Fruit fly (Drosophila melanogaster) whole organism, embryonic: ENCODE data around the gene Fam92.

ENCODE experiments used
- Aef1 ChIP-seq: fragments of 200-800 bp; sonication (Bioruptor generic); IDR thresholded peaks from 3 replicates; pipeline ENCODE4 v1.3.6; 2022; ENCODE audit warnings: missing biosample characterization, missing genetic modification characterization
- Asciz ChIP-seq: fragments of 200-800 bp; sonication (Bioruptor generic); optimal IDR thresholded peaks from 2 replicates; lab custom pipeline; 2017; ENCODE audit warnings: missing biosample characterization, mild to moderate bottlenecking, missing genetic modification characterization, missing genetic modification reagents
- Atf-2 ChIP-seq: fragments of 200-800 bp; sonication (Bioruptor generic); optimal IDR thresholded peaks from 2 replicates; lab custom pipeline; 2016; ENCODE audit warnings: missing biosample characterization, missing genetic modification characterization
- CG11247 ChIP-seq: fragments of 200-800 bp; sonication (Bioruptor generic); IDR thresholded peaks from 2 replicates; pipeline ENCODE4 v1.3.6; 2022; ENCODE audit warnings: missing biosample characterization, missing genetic modification characterization
- CG12219 ChIP-seq: fragments of 200-800 bp; sonication (Bioruptor generic); optimal IDR thresholded peaks from 3 replicates; lab custom pipeline; 2018; ENCODE audit warnings: missing biosample characterization, mild to moderate bottlenecking, missing genetic modification characterization
- CG14050 ChIP-seq: fragments of 200-800 bp; sonication (Bioruptor generic); IDR thresholded peaks from 3 replicates; pipeline ENCODE4 v1.3.6; 2022; ENCODE audit warnings: missing biosample characterization, missing genetic modification characterization
- CG1529 ChIP-seq: fragments of 200-800 bp; sonication (Bioruptor generic); optimal IDR thresholded peaks from 3 replicates; lab custom pipeline; 2018; ENCODE audit warnings: missing biosample characterization, missing genetic modification characterization
- CG1647 ChIP-seq: fragments of 200-800 bp; sonication (Bioruptor generic); optimal IDR thresholded peaks from 3 replicates; lab custom pipeline; 2016; ENCODE audit warnings: missing biosample characterization, missing genetic modification characterization
- CG17568 ChIP-seq: fragments of 200-800 bp; sonication (Bioruptor generic); optimal IDR thresholded peaks from 2 replicates; lab custom pipeline; 2018; ENCODE audit warnings: missing biosample characterization, mild to moderate bottlenecking, missing genetic modification characterization, moderate library complexity
- CG18262 ChIP-seq: fragments of 200-800 bp; optimal IDR thresholded peaks from 3 replicates; lab custom pipeline; 2019; ENCODE audit warnings: missing biosample characterization, mild to moderate bottlenecking, missing genetic modification characterization, moderate library complexity
- CG2875 ChIP-seq: fragments of 200-800 bp; sonication (Bioruptor generic); optimal IDR thresholded peaks from 2 replicates; lab custom pipeline; 2017; ENCODE audit warnings: missing biosample characterization, mild to moderate bottlenecking, missing genetic modification characterization, missing genetic modification reagents
- CG31388 ChIP-seq: fragments of 200-800 bp; sonication (Bioruptor generic); optimal IDR thresholded peaks from 2 replicates; lab custom pipeline; 2016; ENCODE audit warnings: missing biosample characterization, missing genetic modification characterization
- CG34422 ChIP-seq: fragments of 200-800 bp; sonication (Bioruptor generic); IDR thresholded peaks from 3 replicates; pipeline ENCODE4 v1.3.6; 2022; ENCODE audit warnings: missing biosample characterization, missing genetic modification characterization
- CG4424 ChIP-seq: fragments of 200-800 bp; sonication (Bioruptor generic); optimal IDR thresholded peaks from 3 replicates; lab custom pipeline; 2016; ENCODE audit warnings: missing biosample characterization, missing genetic modification characterization
- CG7963 ChIP-seq: fragments of 200-800 bp; sonication (Bioruptor generic); IDR thresholded peaks from 3 replicates; pipeline ENCODE4 v1.3.6; 2022; ENCODE audit warnings: missing biosample characterization, missing genetic modification characterization; ENCODE audit not compliant: partially characterized antibody
- CG8281 ChIP-seq: fragments of 200-800 bp; sonication (Bioruptor generic); optimal IDR thresholded peaks from 2 replicates; lab custom pipeline; 2018; ENCODE audit warnings: missing biosample characterization, mild to moderate bottlenecking, missing genetic modification characterization, moderate library complexity
- CG8944 ChIP-seq: fragments of 200-800 bp; sonication (Bioruptor generic); optimal IDR thresholded peaks from 3 replicates; lab custom pipeline; 2016; ENCODE audit warnings: missing biosample characterization, missing genetic modification characterization
- CG9609 ChIP-seq: fragments of 200-800 bp; sonication (Bioruptor generic); optimal IDR thresholded peaks from 3 replicates; lab custom pipeline; 2016; ENCODE audit warnings: missing biosample characterization, missing genetic modification characterization
- CG9932 ChIP-seq: fragments of 200-800 bp; sonication (Bioruptor generic); IDR thresholded peaks from 2 replicates; pipeline ENCODE4 v1.3.6; 2022; ENCODE audit warnings: missing biosample characterization, missing genetic modification characterization
- Drgx ChIP-seq: fragments of 200-800 bp; sonication (Bioruptor generic); IDR thresholded peaks from 2 replicates; pipeline ENCODE4 v1.3.6; 2022; ENCODE audit warnings: missing biosample characterization, missing genetic modification characterization
- HLH54F ChIP-seq: fragments of 200-800 bp; sonication (Bioruptor generic); optimal IDR thresholded peaks from 3 replicates; lab custom pipeline; 2016; ENCODE audit warnings: missing biosample characterization, missing genetic modification characterization
- Hand ChIP-seq: fragments of 200-800 bp; sonication (Bioruptor generic); optimal IDR thresholded peaks from 2 replicates; lab custom pipeline; 2017; ENCODE audit warnings: mild to moderate bottlenecking, missing biosample characterization, missing genetic modification reagents, missing genetic modification characterization
- Hmr ChIP-seq: fragments of 200-800 bp; sonication (Bioruptor generic); optimal IDR thresholded peaks from 3 replicates; lab custom pipeline; 2017; ENCODE audit warnings: mild to moderate bottlenecking, missing biosample characterization, missing genetic modification reagents, missing genetic modification characterization
- Hr51 ChIP-seq, 2 experiments: fragments of 200-800 bp; sonication (Bioruptor generic); optimal IDR thresholded peaks; 2 replicates in 1 of 2; 3 replicates in 1 of 2; lab custom pipeline; 2016 to 2018; ENCODE audit warnings: missing biosample characterization in 2 of 2, missing genetic modification characterization in 2 of 2, mild to moderate bottlenecking in 1 of 2, moderate library complexity in 1 of 2
- Kr ChIP-seq: fragments of 200-800 bp; sonication (Bioruptor generic); optimal IDR thresholded peaks from 2 replicates; lab custom pipeline; 2017; ENCODE audit warnings: missing biosample characterization, mild to moderate bottlenecking, missing genetic modification characterization
- MBD-R2 ChIP-seq: fragments of 200-800 bp; sonication (Bioruptor generic); IDR thresholded peaks from 2 replicates; pipeline ENCODE4 v1.3.6; 2022; ENCODE audit warnings: missing biosample characterization, missing genetic modification characterization
- Mad ChIP-seq: fragments of 200-800 bp; sonication (Bioruptor generic); optimal IDR thresholded peaks from 2 replicates; lab custom pipeline; 2016; ENCODE audit warnings: missing biosample characterization, missing genetic modification characterization
- Meics ChIP-seq: fragments of 200-800 bp; sonication (Bioruptor generic); optimal IDR thresholded peaks from 2 replicates; lab custom pipeline; 2017; ENCODE audit warnings: missing biosample characterization, mild to moderate bottlenecking, missing genetic modification characterization
- NfI ChIP-seq: fragments of 200-800 bp; sonication (Bioruptor generic); optimal IDR thresholded peaks from 3 replicates; lab custom pipeline; 2018; ENCODE audit warnings: missing biosample characterization, mild to moderate bottlenecking, missing genetic modification characterization, moderate library complexity
- Oli ChIP-seq: fragments of 200-800 bp; sonication (Bioruptor generic); optimal IDR thresholded peaks from 2 replicates; lab custom pipeline; 2018; ENCODE audit warnings: missing biosample characterization, mild to moderate bottlenecking, missing genetic modification characterization, moderate library complexity
- Opbp ChIP-seq: fragments of 200-800 bp; sonication (Bioruptor generic); IDR thresholded peaks from 3 replicates; pipeline ENCODE4 v1.3.6; 2022; ENCODE audit warnings: missing biosample characterization, missing genetic modification characterization; ENCODE audit not compliant: partially characterized antibody
- ase ChIP-seq: fragments of 200-800 bp; sonication (Bioruptor generic); IDR thresholded peaks from 3 replicates; pipeline ENCODE4 v1.3.6; 2022; ENCODE audit warnings: missing biosample characterization, missing genetic modification characterization
- bowl ChIP-seq: fragments of 200-800 bp; sonication (Bioruptor generic); IDR thresholded peaks from 2 replicates; pipeline ENCODE4 v1.3.6; 2022; ENCODE audit warnings: missing biosample characterization, missing genetic modification characterization
- caup ChIP-seq: fragments of 200-800 bp; sonication (Bioruptor generic); optimal IDR thresholded peaks from 3 replicates; lab custom pipeline; 2017; ENCODE audit warnings: missing biosample characterization, mild to moderate bottlenecking, missing genetic modification characterization, moderate library complexity; ENCODE audit not compliant: severe bottlenecking
- cg ChIP-seq: fragments of 200-800 bp; sonication (Bioruptor generic); optimal IDR thresholded peaks from 3 replicates; lab custom pipeline; 2019; ENCODE audit warnings: missing biosample characterization, mild to moderate bottlenecking, missing genetic modification characterization, moderate library complexity
- chif ChIP-seq, 2 experiments: fragments of 200-800 bp; sonication (Bioruptor generic); optimal IDR thresholded peaks; 3 replicates each; lab custom pipeline; 2016; ENCODE audit warnings: missing biosample characterization in 2 of 2, missing genetic modification characterization in 2 of 2
- chm ChIP-seq: fragments of 200-800 bp; sonication (Bioruptor generic); IDR thresholded peaks from 2 replicates; pipeline ENCODE4 v1.3.6; 2022; ENCODE audit warnings: missing biosample characterization, missing genetic modification characterization
- chn ChIP-seq: fragments of 200-800 bp; sonication (Bioruptor generic); optimal IDR thresholded peaks from 2 replicates; lab custom pipeline; 2016; ENCODE audit warnings: missing biosample characterization, missing genetic modification characterization
- gro ChIP-seq: fragments of 200-800 bp; sonication (Bioruptor generic); optimal IDR thresholded peaks from 2 replicates; lab custom pipeline; 2016; ENCODE audit warnings: missing biosample characterization, missing genetic modification characterization
- h ChIP-seq: fragments of >200 bp; optimal IDR thresholded peaks from 2 replicates; lab custom pipeline; 2017
- lilli ChIP-seq: fragments of 200-800 bp; sonication (Bioruptor generic); optimal IDR thresholded peaks from 3 replicates; lab custom pipeline; 2016; ENCODE audit warnings: missing biosample characterization, missing genetic modification characterization
- lmd ChIP-seq: fragments of 200-800 bp; sonication (Bioruptor generic); IDR thresholded peaks from 2 replicates; pipeline ENCODE4 v1.3.6; 2022; ENCODE audit warnings: missing biosample characterization, missing genetic modification characterization
- mld ChIP-seq: fragments of 200-800 bp; sonication (Bioruptor generic); IDR thresholded peaks from 3 replicates; pipeline ENCODE4 v1.3.6; 2022; ENCODE audit warnings: missing biosample characterization, missing genetic modification characterization; ENCODE audit not compliant: partially characterized antibody
- nerfin-1 ChIP-seq: fragments of 200-800 bp; sonication (Bioruptor generic); optimal IDR thresholded peaks from 3 replicates; lab custom pipeline; 2019; ENCODE audit warnings: missing biosample characterization, mild to moderate bottlenecking, missing genetic modification characterization, moderate library complexity
- pros ChIP-seq: fragments of 200-800 bp; sonication (Bioruptor generic); optimal IDR thresholded peaks from 3 replicates; lab custom pipeline; 2019; ENCODE audit warnings: missing biosample characterization, mild to moderate bottlenecking, missing genetic modification characterization, moderate library complexity
- so ChIP-seq: fragments of 200-800 bp; sonication (Bioruptor generic); IDR thresholded peaks from 3 replicates; pipeline ENCODE4 v1.3.6; 2022; ENCODE audit warnings: missing biosample characterization, missing genetic modification characterization
- sug ChIP-seq: fragments of 200-800 bp; optimal IDR thresholded peaks from 2 replicates; lab custom pipeline; 2019; ENCODE audit warnings: missing biosample characterization, mild to moderate bottlenecking, missing genetic modification characterization, moderate library complexity
- tio ChIP-seq: fragments of 200-800 bp; sonication (Bioruptor generic); optimal IDR thresholded peaks from 2 replicates; lab custom pipeline; 2017; ENCODE audit warnings: missing biosample characterization, missing genetic modification characterization, inconsistent platforms
- tll ChIP-seq, 2 experiments: fragments of 200-800 bp in 1 of 2; fragments of >200 bp in 1 of 2; sonication (Bioruptor generic) in 1 of 2; optimal IDR thresholded peaks; 2 replicates each; lab custom pipeline; 2017 to 2019; ENCODE audit warnings: missing biosample characterization in 2 of 2, missing genetic modification characterization in 2 of 2, mild to moderate bottlenecking in 1 of 2, moderate library complexity in 1 of 2
- tup ChIP-seq: fragments of 200-800 bp; sonication (Bioruptor generic); optimal IDR thresholded peaks from 2 replicates; lab custom pipeline; 2016; ENCODE audit warnings: missing biosample characterization, mild to moderate bottlenecking, missing genetic modification characterization, moderate library complexity
- usp ChIP-seq: fragments of >200 bp; optimal IDR thresholded peaks from 2 replicates; lab custom pipeline; 2017; ENCODE audit warnings: missing biosample characterization, missing genetic modification characterization

Fam92 gene

DNA sequence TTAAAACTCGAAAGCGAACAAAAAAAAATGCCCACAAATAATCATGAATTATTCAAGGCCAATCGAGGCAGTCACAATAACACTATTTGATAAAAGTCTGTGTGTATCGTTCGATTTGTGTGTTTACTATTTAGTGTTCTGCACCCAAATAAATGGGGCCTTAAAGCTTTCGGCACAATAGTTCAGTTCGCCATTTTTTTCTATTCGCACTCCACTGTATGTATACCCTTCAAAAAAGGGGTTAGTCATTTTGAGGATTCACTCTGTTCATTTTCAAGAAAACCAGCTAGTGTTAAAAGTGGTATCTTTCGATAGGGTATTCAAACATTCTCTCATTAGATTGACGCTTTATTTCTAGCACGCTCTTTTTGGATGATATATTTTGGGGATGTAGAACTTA is 43.0 kb downstream of the Fam92 start (continued):
- TF ChIP-seq Hand, result peak; percentile 41
- no peak for TF ChIP-seq Oli (tag; lab: Kevin White, UChicago)
- no peak for TF ChIP-seq usp (GFP tag; lab: Kevin White, UChicago)
- TF ChIP-seq sug, result peak; percentile 60
- no peak; the same call in 1 of the 2 replicates for TF ChIP-seq chm
- no peak for TF ChIP-seq CG14050 (GFP tag; lab: Robert Waterston, UW)
- peak; percentile 44; the same call in 1 of the 2 replicates for TF ChIP-seq lmd (GFP tag; lab: Robert Waterston, UW)
- peak; percentile 16 for TF ChIP-seq CG8281 (tag; lab: Kevin White, UChicago)
- TF ChIP-seq Atf-2 (GFP tag; lab: Kevin White, UChicago), result peak; percentile 29
- TF ChIP-seq CG34422 (GFP tag; lab: Robert Waterston, UW), result no peak
- peak; percentile 85 for TF ChIP-seq lilli (GFP tag; lab: Kevin White, UChicago)
- TF ChIP-seq chif (GFP tag; optimal IDR thresholded peaks at IDR 0.05; lab: Kevin White, UChicago), result no peak
- no peak for TF ChIP-seq Opbp
- TF ChIP-seq CG2875 (GFP tag; lab: Kevin White, UChicago), result no peak
- no peak for TF ChIP-seq Mad (GFP tag; lab: Kevin White, UChicago)
- no peak for TF ChIP-seq CG31388
- TF ChIP-seq Meics, result peak; percentile 77
- TF ChIP-seq cg (GFP tag; lab: Kevin White, UChicago), result no peak
- no peak for TF ChIP-seq Asciz (GFP tag; lab: Kevin White, UChicago)
- TF ChIP-seq CG12219 (GFP tag; lab: Kevin White, UChicago), result no peak
- TF ChIP-seq gro (GFP tag; lab: Kevin White, UChicago), result peak; percentile 92
- TF ChIP-seq tup (GFP tag; lab: Kevin White, UChicago), result no peak
- TF ChIP-seq chn (GFP tag; lab: Kevin White, UChicago), result peak; percentile 5
- TF ChIP-seq CG18262, result no peak
- TF ChIP-seq MBD-R2 (GFP tag; lab: Robert Waterston, UW), result peak; percentile 43; the same call in 1 of the 2 replicates
- peak; percentile 21; the same call in 1 of the 2 replicates for TF ChIP-seq bowl (GFP tag; lab: Robert Waterston, UW)
- TF ChIP-seq Aef1 (GFP tag; lab: Robert Waterston, UW), result peak; percentile 40; the same call in 1 of the 3 replicates
- TF ChIP-seq tio, result peak; percentile 40
- no peak for TF ChIP-seq Drgx (GFP tag; lab: Robert Waterston, UW)
- TF ChIP-seq CG8944 (GFP tag; lab: Kevin White, UChicago), result peak; percentile 12
- no peak for TF ChIP-seq tll (GFP tag; optimal IDR thresholded peaks at IDR 0.05; lab: Kevin White, UChicago)
- TF ChIP-seq Hmr (GFP tag; lab: Kevin White, UChicago), result peak; percentile 70
- no peak for TF ChIP-seq h
- no peak for TF ChIP-seq Kr (GFP tag; lab: Kevin White, UChicago)
- 0 out of 3 replicates have a peak, but pooled peaks have one; percentile 24 for TF ChIP-seq so (GFP tag; lab: Robert Waterston, UW)
- TF ChIP-seq ase (GFP tag; lab: Robert Waterston, UW), result no peak; the same call in 2 of the 3 replicates
- no peak for TF ChIP-seq pros
- no peak for TF ChIP-seq mld (GFP tag; lab: Robert Waterston, UW)
- TF ChIP-seq CG1647, result peak; percentile 21
- TF ChIP-seq CG7963 (GFP tag; lab: Robert Waterston, UW), result no peak
- no peak for TF ChIP-seq CG9609
- TF ChIP-seq nerfin-1 (tag; lab: Kevin White, UChicago), result no peak
- TF ChIP-seq CG4424, result no peak
- TF ChIP-seq caup, result peak; percentile 42
- TF ChIP-seq CG17568 (GFP tag; lab: Kevin White, UChicago), result no peak
- TF ChIP-seq CG9932, result peak; percentile 92
- TF ChIP-seq HLH54F (GFP tag; lab: Kevin White, UChicago), result peak; percentile 76
- no peak for TF ChIP-seq CG1529 (GFP tag; lab: Kevin White, UChicago)
- TF ChIP-seq Hr51 (GFP tag; optimal IDR thresholded peaks at IDR 0.05; lab: Kevin White, UChicago), result peak; percentile 11 to 12
- peak; percentile 39; the same call in 1 of the 2 replicates for TF ChIP-seq CG11247
- peak; percentile 32 for TF ChIP-seq NfI (GFP tag; lab: Kevin White, UChicago)
